Worm (Caenorhabditis elegans): ENCODE data around the gene clec-198.

- TF ChIP-seq flt-1 (GFP tag; IDR thresholded peaks at IDR 0.05), result no peak
- no peak for TF ChIP-seq klf-2 (GFP tag; conservative IDR thresholded peaks at IDR 0.05)
- TF ChIP-seq T22C8.4 (GFP tag; IDR thresholded peaks at IDR 0.05), result no peak
- no peak for TF ChIP-seq med-1 (GFP tag; optimal IDR thresholded peaks at IDR 0.05; ENCODE audit: insufficient read depth)
Observed at ce11 chrIV:17380061-17380680, 33.2 kb downstream of the clec-198 start, which contains the start of the genes C30H6.9 and dlat-2.
